Worm (Caenorhabditis elegans): ENCODE measurements around the gene thoc-5.

ce11 chrIII:5380554-5380953 is 31.4 kb upstream of the thoc-5 start:
- TF ChIP-seq attf-3 (GFP tag; conservative IDR thresholded peaks at IDR 0.05) (no peak), unc-62 (GFP tag; optimal IDR thresholded peaks at IDR 0.05) (no peak), him-1 (tag; optimal IDR thresholded peaks at IDR 0.05) (peak; percentile 56), F23B12.7 (tag; optimal IDR thresholded peaks at IDR 0.05; ENCODE audit: insufficient read depth) (no peak), F10E7.11 (tag; optimal IDR thresholded peaks at IDR 0.05) (no peak), die-1 (tag; optimal IDR thresholded peaks at IDR 0.05) (no peak), snpc-4 (GFP tag; optimal IDR thresholded peaks at IDR 0.05) (no peak), snpc-4 (tag; optimal IDR thresholded peaks at IDR 0.05) (peak in 2 of 4 experiments; percentile 2 to 56), ama-1 (optimal IDR thresholded peaks at IDR 0.05) (no peak), ama-1 (GFP tag; optimal IDR thresholded peaks at IDR 0.05) (no peak), bed-2 (GFP tag; IDR thresholded peaks at IDR 0.05) (no peak), Y53G8AR.9 (GFP tag; conservative IDR thresholded peaks at IDR 0.05) (no peak), hmg-1.2 (GFP tag; IDR thresholded peaks at IDR 0.05) (no peak), nfyb-1 (GFP tag; IDR thresholded peaks at IDR 0.05) (no peak), ztf-22 (GFP tag; optimal IDR thresholded peaks at IDR 0.05) (no peak), lsy-27 (tag; optimal IDR thresholded peaks at IDR 0.05; ENCODE audit: borderline replicate concordance, insufficient read depth) (no peak)

Data from whole organism, young adult.